Fruit fly (Drosophila melanogaster): ENCODE measurements around the gene Set1.

DNA sequence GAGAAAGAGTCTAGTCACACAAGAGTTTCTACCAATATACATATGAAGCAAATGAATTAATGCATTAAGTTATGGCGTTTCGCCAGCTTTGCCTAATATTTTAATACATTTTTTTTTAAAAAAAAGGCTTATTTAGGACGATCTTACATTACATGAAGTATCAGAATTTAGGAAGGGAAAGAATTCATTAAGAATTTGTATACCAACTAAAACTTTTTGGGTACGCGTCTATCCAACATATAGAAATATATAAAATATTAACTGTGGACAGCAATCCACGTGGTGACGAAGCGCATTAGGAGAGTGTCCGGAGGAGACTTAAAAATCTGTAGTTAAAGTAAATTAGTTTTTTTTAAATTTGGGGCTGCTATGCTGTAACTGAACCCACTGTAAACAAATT, at the start of gene Set1:
- TF ChIP-seq fru (GFP tag; optimal IDR thresholded peaks at IDR 0.05): no peak
- TF ChIP-seq Abd-B (GFP tag; optimal IDR thresholded peaks at IDR 0.05): no peak
- TF ChIP-seq Dfd (GFP tag; optimal IDR thresholded peaks at IDR 0.05): no peak
- no peak for TF ChIP-seq dmrt93B (GFP tag; optimal IDR thresholded peaks at IDR 0.05)
- TF ChIP-seq h (GFP tag; optimal IDR thresholded peaks at IDR 0.05): no peak

Measured in whole organism, wandering third instar larva.